Fruit fly (Drosophila melanogaster): ENCODE results near the gene LanA.

LanA gene

dm6 chr3L:6188995-6189927 is 28.6 kb downstream of the LanA start, which contains the start of the genes D19A and CG7386 (continued):
- TF ChIP-seq emc (GFP tag; optimal IDR thresholded peaks at IDR 0.05) = peak; percentile 19
- no peak for TF ChIP-seq CG7745 (tag; optimal IDR thresholded peaks at IDR 0.05)
- TF ChIP-seq CG13296 (GFP tag; optimal IDR thresholded peaks at IDR 0.05) = peak; percentile 57
- peak; percentile 69 for TF ChIP-seq CG8924 (tag; optimal IDR thresholded peaks at IDR 0.05)
- TF ChIP-seq CG11456 (GFP tag; IDR thresholded peaks at IDR 0.05) = peak; percentile 78
- peak; percentile 30 for TF ChIP-seq CG7987 (GFP tag; optimal IDR thresholded peaks at IDR 0.05)
- no peak for TF ChIP-seq Bdp1 (GFP tag; optimal IDR thresholded peaks at IDR 0.05)
- peak; percentile 87 for TF ChIP-seq zf30C (GFP tag; optimal IDR thresholded peaks at IDR 0.05)
- TF ChIP-seq stwl (tag; optimal IDR thresholded peaks at IDR 0.05) = peak; percentile 62
- peak; percentile 29 for TF ChIP-seq CG9727 (GFP tag; optimal IDR thresholded peaks at IDR 0.05)
- peak; percentile 56 for TF ChIP-seq bowl (GFP tag; IDR thresholded peaks at IDR 0.05)
- peak; percentile 48 for TF ChIP-seq Blimp-1 (GFP tag; optimal IDR thresholded peaks at IDR 0.05)
- TF ChIP-seq CG12744 (GFP tag; optimal IDR thresholded peaks at IDR 0.05) = no peak
- peak; percentile 57 for TF ChIP-seq CG1024 (GFP tag; IDR thresholded peaks at IDR 0.05)
- TF ChIP-seq Jarid2 (GFP tag; optimal IDR thresholded peaks at IDR 0.05) = no peak
- TF ChIP-seq danr (GFP tag; IDR thresholded peaks at IDR 0.05) = no peak
- TF ChIP-seq CG6254 (GFP tag; optimal IDR thresholded peaks at IDR 0.05) = no peak
- peak; percentile 66 for TF ChIP-seq dysf (GFP tag; IDR thresholded peaks at IDR 0.05)
- TF ChIP-seq sug (tag; optimal IDR thresholded peaks at IDR 0.05) = peak; percentile 25
- no peak for TF ChIP-seq Usf (GFP tag; optimal IDR thresholded peaks at IDR 0.05)
- TF ChIP-seq Antp (GFP tag; optimal IDR thresholded peaks at IDR 0.05) = peak; percentile 68
- TF ChIP-seq CG12299 (tag; optimal IDR thresholded peaks at IDR 0.05) = no peak
- TF ChIP-seq CG10959 (GFP tag; IDR thresholded peaks at IDR 0.05) = peak; percentile 71
- no peak for TF ChIP-seq TFAM (GFP tag; optimal IDR thresholded peaks at IDR 0.05)

dm6 chr3L:6184884-6185438 is 32.9 kb downstream of the LanA start, which contains the start of the genes D19B and CG43293:
D19B (minus strand) TSS chr3L:6184920.
CG43293 (plus strand) TSS chr3L:6185189.
- peak; percentile 76 for TF ChIP-seq CG4328 (GFP tag; optimal IDR thresholded peaks at IDR 0.05)
- peak; percentile 78 for TF ChIP-seq lbe (GFP tag; optimal IDR thresholded peaks at IDR 0.05)
- no peak for TF ChIP-seq Kr (GFP tag; optimal IDR thresholded peaks at IDR 0.05)
- peak; percentile 90 for TF ChIP-seq Meics (GFP tag; optimal IDR thresholded peaks at IDR 0.05)
- TF ChIP-seq CG7556 (GFP tag; optimal IDR thresholded peaks at IDR 0.05) = peak; percentile 81
- peak; percentile 92 for TF ChIP-seq gce (GFP tag; IDR thresholded peaks at IDR 0.05)
- TF ChIP-seq Sry-β (GFP tag; optimal IDR thresholded peaks at IDR 0.05) = peak; percentile 84
- peak; percentile 35 for TF ChIP-seq CG9797 (GFP tag; optimal IDR thresholded peaks at IDR 0.05)
- TF ChIP-seq CG9817 (tag; optimal IDR thresholded peaks at IDR 0.05) = peak; percentile 80
- peak; percentile 59; the same call in 1 of the 2 replicates for TF ChIP-seq Bgb (GFP tag; IDR thresholded peaks at IDR 0.05; ENCODE audit: partially characterized antibody)
- peak; percentile 78 for TF ChIP-seq Bteb2 (GFP tag; optimal IDR thresholded peaks at IDR 0.05)
- no peak for TF ChIP-seq dan (GFP tag; IDR thresholded peaks at IDR 0.05)
- TF ChIP-seq CoRest (tag; optimal IDR thresholded peaks at IDR 0.05) = peak; percentile 83
- peak; percentile 5; the same call in 1 of the 3 replicates for TF ChIP-seq zen2 (GFP tag; IDR thresholded peaks at IDR 0.05; ENCODE audit: partially characterized antibody)
- TF ChIP-seq bigmax (GFP tag; optimal IDR thresholded peaks at IDR 0.05) = peak; percentile 11
- TF ChIP-seq repo (GFP tag; optimal IDR thresholded peaks at IDR 0.05) = peak; percentile 79
- no peak for TF ChIP-seq exex (tag; optimal IDR thresholded peaks at IDR 0.05)
- TF ChIP-seq Spps (tag; optimal IDR thresholded peaks at IDR 0.05) = peak; percentile 74
- TF ChIP-seq ssp (GFP tag; IDR thresholded peaks at IDR 0.05) = peak; percentile 60
- TF ChIP-seq sima (GFP tag; optimal IDR thresholded peaks at IDR 0.05) = peak; percentile 23
- TF ChIP-seq hbn (GFP tag; IDR thresholded peaks at IDR 0.05; ENCODE audit: partially characterized antibody) = peak; percentile 45; the same call in 1 of the 2 replicates
- TF ChIP-seq Chrac-16 (GFP tag; optimal IDR thresholded peaks at IDR 0.05) = peak; percentile 91
- TF ChIP-seq Trl (optimal IDR thresholded peaks at IDR 0.05) = no peak
- TF ChIP-seq Trl (GFP tag; optimal IDR thresholded peaks at IDR 0.05) = peak; percentile 87
- TF ChIP-seq grn (GFP tag; optimal IDR thresholded peaks at IDR 0.05) = no peak
